Worm (Caenorhabditis elegans) whole organism, young adult: ENCODE measurements around the gene K12H4.7.

Experiments used
- D2030.7 ChIP-seq: fragments of 200-800 bp; sonication (Bioruptor generic); IDR thresholded peaks from 2 replicates; pipeline ENCODE4 v1.3.6; 2022; ENCODE audit warnings: missing genetic modification reagents, missing genetic modification characterization, missing compliant biosample characterization
- F49E8.2 ChIP-seq: sonication (generic microtip); optimal IDR thresholded peaks from 3 replicates; lab custom pipeline; 2017; ENCODE audit warnings: missing genetic modification characterization, mild to moderate bottlenecking, missing compliant biosample characterization, antibody characterized with exemption, moderate library complexity; ENCODE audit not compliant: insufficient read depth
- K11D2.4 ChIP-seq: fragments of 200-800 bp; sonication (Bioruptor generic); IDR thresholded peaks from 2 replicates; pipeline ENCODE4 v1.3.6; 2022; ENCODE audit warnings: missing genetic modification reagents, missing genetic modification characterization, missing compliant biosample characterization
- K12H6.12 ChIP-seq: fragments of 200-800 bp; sonication (Bioruptor generic); optimal IDR thresholded peaks from 2 replicates; lab custom pipeline; 2018; ENCODE audit warnings: mild to moderate bottlenecking, missing genetic modification characterization, missing compliant biosample characterization
- Y53F4B.3 ChIP-seq: fragments of 200-800 bp; sonication (Bioruptor generic); IDR thresholded peaks from 2 replicates; pipeline ENCODE4 v1.3.6; 2022; ENCODE audit warnings: missing genetic modification reagents, missing genetic modification characterization, missing compliant biosample characterization
- Y67H2A.10 ChIP-seq: fragments of 200-800 bp; sonication (Bioruptor generic); conservative IDR thresholded peaks from 2 replicates; pipeline ENCODE4 v1.3.6; 2022; ENCODE audit warnings: missing genetic modification reagents, missing genetic modification characterization, missing compliant biosample characterization
- Y79H2A.3 ChIP-seq: fragments of 200-800 bp; sonication (Bioruptor generic); conservative IDR thresholded peaks from 2 replicates; pipeline ENCODE4 v1.3.6; 2022; ENCODE audit warnings: missing genetic modification reagents, missing genetic modification characterization, missing compliant biosample characterization
- ZK185.1 ChIP-seq: sonication (generic microtip); optimal IDR thresholded peaks from 2 replicates; lab custom pipeline; 2016; ENCODE audit warnings: mild to moderate bottlenecking, missing genetic modification characterization, missing compliant biosample characterization; ENCODE audit not compliant: poor library complexity, severe bottlenecking
- ama-1 ChIP-seq, 3 experiments: fragments of 150-350 bp in 1 of 3; sonication (generic microtip) in 2 of 3; optimal IDR thresholded peaks; 2 replicates each; lab custom pipeline; 2014 to 2018; ENCODE audit warnings: missing biosample characterization in 2 of 3, missing genetic modification characterization in 2 of 3, missing genetic modification reagents in 2 of 3
- aptf-3 ChIP-seq: fragments of 200-800 bp; sonication (Bioruptor generic); IDR thresholded peaks from 2 replicates; pipeline ENCODE4 v1.3.6; 2022; ENCODE audit warnings: missing genetic modification characterization, missing compliant biosample characterization
- athp-1 ChIP-seq: sonication (generic microtip); optimal IDR thresholded peaks from 2 replicates; lab custom pipeline; 2017; ENCODE audit warnings: mild to moderate bottlenecking, missing genetic modification characterization, missing compliant biosample characterization
- attf-3 ChIP-seq: fragments of 200-800 bp; sonication (Bioruptor generic); conservative IDR thresholded peaks from 2 replicates; pipeline ENCODE4 v1.3.6; 2022; ENCODE audit warnings: missing genetic modification reagents, missing genetic modification characterization, missing compliant biosample characterization
- ceh-91 ChIP-seq: fragments of 200-800 bp; sonication (Bioruptor generic); IDR thresholded peaks from 2 replicates; pipeline ENCODE4 v1.3.6; 2022; ENCODE audit warnings: missing genetic modification reagents, missing genetic modification characterization, missing compliant biosample characterization
- dpff-1 ChIP-seq: sonication (generic microtip); optimal IDR thresholded peaks from 2 replicates; lab custom pipeline; 2017; ENCODE audit warnings: mild to moderate bottlenecking, missing genetic modification characterization, missing compliant biosample characterization
- dpl-1 ChIP-seq: fragments of 150-350 bp; optimal IDR thresholded peaks from 2 replicates; lab custom pipeline; 2014; ENCODE audit warnings: missing biosample characterization, missing genetic modification reagents, missing genetic modification characterization
- egl-44 ChIP-seq: fragments of 200-800 bp; sonication (Bioruptor generic); IDR thresholded peaks from 2 replicates; pipeline ENCODE4 v1.3.6; 2022; ENCODE audit warnings: missing genetic modification reagents, missing genetic modification characterization, missing compliant biosample characterization
- egrh-3 ChIP-seq: fragments of 200-800 bp; sonication (Bioruptor generic); IDR thresholded peaks from 2 replicates; pipeline ENCODE4 v1.3.6; 2022; ENCODE audit warnings: missing genetic modification reagents, missing genetic modification characterization, missing compliant biosample characterization
- ekl-4 ChIP-seq: fragments of 200-800 bp; sonication (Bioruptor generic); IDR thresholded peaks from 2 replicates; pipeline ENCODE4 v1.3.6; 2022; ENCODE audit warnings: missing genetic modification reagents, missing genetic modification characterization, missing compliant biosample characterization
- ets-4 ChIP-seq: fragments of 200-800 bp; sonication (Bioruptor generic); optimal IDR thresholded peaks from 2 replicates; lab custom pipeline; 2018; ENCODE audit warnings: mild to moderate bottlenecking, missing genetic modification characterization, missing compliant biosample characterization
- gei-17 ChIP-seq: fragments of 200-800 bp; sonication (Bioruptor generic); optimal IDR thresholded peaks from 2 replicates; lab custom pipeline; 2018; ENCODE audit warnings: mild to moderate bottlenecking, missing genetic modification characterization, missing compliant biosample characterization
- hlh-12 ChIP-seq: sonication (generic microtip); optimal IDR thresholded peaks from 2 replicates; lab custom pipeline; 2016; ENCODE audit warnings: missing genetic modification characterization, missing compliant biosample characterization
- hrde-1 ChIP-seq: sonication (generic microtip); optimal IDR thresholded peaks from 2 replicates; lab custom pipeline; 2016; ENCODE audit warnings: missing genetic modification characterization, mild to moderate bottlenecking, missing compliant biosample characterization, moderate library complexity, missing genotype, missing genetic modification reagents, borderline replicate concordance
- let-526 ChIP-seq: fragments of 200-800 bp; sonication (Bioruptor generic); IDR thresholded peaks from 2 replicates; pipeline ENCODE4 v1.3.6; 2022; ENCODE audit warnings: missing genetic modification reagents, missing genetic modification characterization, missing compliant biosample characterization
- let-607 ChIP-seq, 2 experiments: fragments of 200-800 bp in 1 of 2; sonication (Bioruptor generic) in 1 of 2; sonication (generic microtip) in 1 of 2; optimal IDR thresholded peaks; 2 replicates each; lab custom pipeline; 2016 to 2018; ENCODE audit warnings: mild to moderate bottlenecking in 2 of 2, missing compliant biosample characterization in 2 of 2, missing genetic modification characterization in 2 of 2, moderate library complexity in 2 of 2, missing genotype in 1 of 2
- lin-35 ChIP-seq, 3 experiments: fragments of 150-350 bp in 2 of 3; sonication (generic microtip) in 1 of 3; optimal IDR thresholded peaks; 2 replicates each; lab custom pipeline; 2014 to 2018; ENCODE audit warnings: missing biosample characterization in 3 of 3, missing genetic modification characterization in 3 of 3, missing genetic modification reagents in 3 of 3
- lin-40 ChIP-seq: sonication (generic microtip); optimal IDR thresholded peaks from 2 replicates; lab custom pipeline; 2016; ENCODE audit warnings: missing genetic modification characterization, mild to moderate bottlenecking, missing compliant biosample characterization, missing genotype, missing genetic modification reagents
- lin-54 ChIP-seq: fragments of 200-800 bp; sonication (Bioruptor generic); optimal IDR thresholded peaks from 2 replicates; lab custom pipeline; 2018; ENCODE audit warnings: mild to moderate bottlenecking, missing genetic modification characterization, missing compliant biosample characterization
- lsl-1 ChIP-seq: fragments of 200-800 bp; sonication (Bioruptor generic); optimal IDR thresholded peaks from 2 replicates; lab custom pipeline; 2018; ENCODE audit warnings: mild to moderate bottlenecking, missing genetic modification characterization, moderate library complexity, missing compliant biosample characterization
- mes-4 ChIP-seq: sonication (generic microtip); optimal IDR thresholded peaks from 2 replicates; lab custom pipeline; 2016; ENCODE audit warnings: missing genotype, missing genetic modification characterization, missing compliant biosample characterization
- mxl-1 ChIP-seq: sonication (generic microtip); optimal IDR thresholded peaks from 2 replicates; lab custom pipeline; 2016; ENCODE audit warnings: missing genetic modification characterization, missing compliant biosample characterization
- nfya-1 ChIP-seq: sonication (generic microtip); optimal IDR thresholded peaks from 2 replicates; lab custom pipeline; 2017; ENCODE audit warnings: antibody characterized with exemption, missing compliant biosample characterization, missing genetic modification characterization, borderline replicate concordance; ENCODE audit not compliant: insufficient read depth
- nfyb-1 ChIP-seq: fragments of 200-800 bp; sonication (Bioruptor generic); IDR thresholded peaks from 2 replicates; pipeline ENCODE4 v1.3.6; 2022; ENCODE audit warnings: missing genetic modification reagents, missing genetic modification characterization, missing compliant biosample characterization
- nhr-120 ChIP-seq: fragments of 200-800 bp; sonication (Bioruptor generic); IDR thresholded peaks from 2 replicates; pipeline ENCODE4 v1.3.6; 2022; ENCODE audit warnings: missing genetic modification characterization, missing compliant biosample characterization
- nhr-80 ChIP-seq: sonication (generic microtip); optimal IDR thresholded peaks from 2 replicates; lab custom pipeline; 2016; ENCODE audit warnings: missing genetic modification characterization, missing compliant biosample characterization
- pha-4 ChIP-seq: fragments of 150-350 bp; sonication (generic microtip); optimal IDR thresholded peaks from 2 replicates; lab custom pipeline; 2014; ENCODE audit warnings: missing biosample characterization, missing genetic modification reagents, missing genetic modification characterization
- rcor-1 ChIP-seq: fragments of 200-800 bp; sonication (Bioruptor generic); IDR thresholded peaks from 2 replicates; pipeline ENCODE4 v1.3.6; 2022; ENCODE audit warnings: missing genetic modification reagents, missing genetic modification characterization, missing compliant biosample characterization
- rec-8 ChIP-seq, 2 experiments: sonication (generic microtip); optimal IDR thresholded peaks; 2 replicates each; lab custom pipeline; 2016; ENCODE audit warnings: mild to moderate bottlenecking in 2 of 2, missing genetic modification characterization in 2 of 2, missing genetic modification reagents in 2 of 2, missing genotype in 2 of 2, missing biosample characterization in 1 of 2, missing compliant biosample characterization in 1 of 2, moderate library complexity in 1 of 2
- repo-1 ChIP-seq: sonication (generic microtip); optimal IDR thresholded peaks from 2 replicates; lab custom pipeline; 2017; ENCODE audit warnings: mild to moderate bottlenecking, missing genetic modification characterization, missing compliant biosample characterization
- sea-2 ChIP-seq: fragments of 200-800 bp; sonication (Bioruptor generic); IDR thresholded peaks from 2 replicates; pipeline ENCODE4 v1.3.6; 2022; ENCODE audit warnings: missing genetic modification characterization, missing compliant biosample characterization
- somi-1 ChIP-seq: fragments of 200-800 bp; sonication (Bioruptor generic); optimal IDR thresholded peaks from 2 replicates; lab custom pipeline; 2018; ENCODE audit warnings: mild to moderate bottlenecking, missing genetic modification characterization, missing compliant biosample characterization
- tbp1 ChIP-seq: fragments of 200-800 bp; sonication (Bioruptor generic); optimal IDR thresholded peaks from 2 replicates; lab custom pipeline; 2018; ENCODE audit warnings: mild to moderate bottlenecking, missing genetic modification characterization, missing compliant biosample characterization
- tlf-1 ChIP-seq: fragments of 200-800 bp; sonication (Bioruptor generic); optimal IDR thresholded peaks from 2 replicates; lab custom pipeline; 2018; ENCODE audit warnings: mild to moderate bottlenecking, missing genetic modification characterization, missing compliant biosample characterization
- xnd-1 ChIP-seq: sonication (generic microtip); optimal IDR thresholded peaks from 2 replicates; lab custom pipeline; 2016; ENCODE audit warnings: missing genotype, missing genetic modification reagents, missing genetic modification characterization, missing compliant biosample characterization
- zim-3 ChIP-seq: sonication (generic microtip); optimal IDR thresholded peaks from 2 replicates; lab custom pipeline; 2017; ENCODE audit warnings: mild to moderate bottlenecking, missing genetic modification characterization, moderate library complexity, missing compliant biosample characterization
- ztf-18 ChIP-seq: sonication (generic microtip); optimal IDR thresholded peaks from 2 replicates; lab custom pipeline; 2016; ENCODE audit warnings: missing genotype, mild to moderate bottlenecking, missing genetic modification characterization, missing compliant biosample characterization
- ztf-25 ChIP-seq: fragments of 200-800 bp; sonication (Bioruptor generic); IDR thresholded peaks from 2 replicates; pipeline ENCODE4 v1.3.6; 2022; ENCODE audit warnings: missing genetic modification reagents, missing genetic modification characterization, missing compliant biosample characterization
- ztf-26 ChIP-seq: sonication (generic microtip); optimal IDR thresholded peaks from 2 replicates; lab custom pipeline; 2017; ENCODE audit warnings: missing genetic modification characterization, missing compliant biosample characterization
- ztf-28 ChIP-seq: fragments of 200-800 bp; sonication (Bioruptor generic); IDR thresholded peaks from 2 replicates; pipeline ENCODE4 v1.3.6; 2022; ENCODE audit warnings: missing genetic modification reagents, missing genetic modification characterization, missing compliant biosample characterization

The K12H4.7 gene

DNA sequence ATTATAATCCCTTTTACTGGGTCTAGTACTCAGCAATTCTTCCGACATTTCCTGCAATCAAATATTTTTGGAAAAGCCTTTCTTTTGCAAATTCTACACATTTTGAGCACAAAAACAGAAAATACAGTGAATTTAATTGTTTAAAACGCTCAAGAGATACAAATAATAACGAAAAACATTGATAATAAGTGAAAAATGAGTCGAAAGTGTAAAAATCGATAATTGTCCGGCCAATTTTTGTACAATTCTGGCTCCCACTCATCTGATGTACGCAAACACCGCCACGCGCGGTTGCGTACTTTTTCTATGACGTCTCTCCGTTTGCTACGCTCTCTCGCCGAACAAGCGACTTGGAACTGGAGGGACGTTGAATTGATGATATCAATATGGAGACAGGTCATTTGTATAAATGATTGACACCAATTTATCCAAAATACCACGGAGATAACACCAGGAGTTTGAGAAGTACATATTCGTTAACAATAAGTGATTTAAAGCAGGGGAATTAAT, 30.0 kb downstream of the K12H4.7 start, which contains the start of gene lin-36 (continued):
- peak; percentile 32 for TF ChIP-seq nhr-80 (tag; lab: Kevin White, UChicago)
- no peak for TF ChIP-seq aptf-3
- peak; percentile 74 for TF ChIP-seq lin-54 (GFP tag; lab: Kevin White, UChicago)
- TF ChIP-seq tlf-1 (GFP tag; lab: Kevin White, UChicago): no peak
- TF ChIP-seq tbp1 (GFP tag; lab: Kevin White, UChicago): peak; percentile 47
- TF ChIP-seq repo-1: no peak
- TF ChIP-seq ceh-91 (GFP tag; lab: Robert Waterston, UW): peak; percentile 28; the same call in 1 of the 2 replicates
- no peak for TF ChIP-seq K11D2.4
- no peak for TF ChIP-seq nfyb-1
- TF ChIP-seq lin-40: no peak
- peak; percentile 24 for TF ChIP-seq ZK185.1 (tag; lab: Kevin White, UChicago)
- no peak for TF ChIP-seq lin-35 (GFP tag; optimal IDR thresholded peaks at IDR 0.05; lab: Kevin White, UChicago)
- TF ChIP-seq Y53F4B.3 (GFP tag; lab: Robert Waterston, UW): no peak
- TF ChIP-seq xnd-1 (tag; lab: Kevin White, UChicago): no peak
- no peak; the same call in 1 of the 2 replicates for TF ChIP-seq rcor-1
- TF ChIP-seq zim-3 (tag; lab: Kevin White, UChicago): no peak
- no peak for TF ChIP-seq let-526 (GFP tag; lab: Robert Waterston, UW)
- TF ChIP-seq ama-1 (optimal IDR thresholded peaks at IDR 0.05; lab: Kevin White, UChicago): no peak
- TF ChIP-seq ama-1 (GFP tag; optimal IDR thresholded peaks at IDR 0.05; lab: Kevin White, UChicago): no peak
- no peak for TF ChIP-seq gei-17
- peak; percentile 46; the same call in 1 of the 2 replicates for TF ChIP-seq ekl-4 (GFP tag; lab: Robert Waterston, UW)
- TF ChIP-seq F49E8.2 (tag; lab: Kevin White, UChicago): no peak
- no peak for TF ChIP-seq somi-1 (GFP tag; lab: Kevin White, UChicago)
- no peak for TF ChIP-seq ztf-25 (GFP tag; lab: Robert Waterston, UW)
- no peak for TF ChIP-seq nfya-1
- TF ChIP-seq D2030.7 (GFP tag; lab: Robert Waterston, UW): no peak
- TF ChIP-seq Y79H2A.3 (GFP tag; lab: Robert Waterston, UW): no peak
- no peak for TF ChIP-seq egl-44 (GFP tag; lab: Robert Waterston, UW)
- TF ChIP-seq egrh-3 (GFP tag; lab: Robert Waterston, UW): no peak
- TF ChIP-seq let-607 (tag; optimal IDR thresholded peaks at IDR 0.05; lab: Kevin White, UChicago): peak; percentile 59 to 63
- TF ChIP-seq ztf-18: peak; percentile 71
- no peak for TF ChIP-seq ztf-28
- TF ChIP-seq pha-4 (tag; lab: Kevin White, UChicago): peak; percentile 43
- no peak for TF ChIP-seq Y67H2A.10 (GFP tag; lab: Robert Waterston, UW)
- TF ChIP-seq lsl-1: peak; percentile 29
- TF ChIP-seq rec-8 (tag; optimal IDR thresholded peaks at IDR 0.05; lab: Kevin White, UChicago): no peak
- peak; percentile 25 for TF ChIP-seq K12H6.12
- no peak for TF ChIP-seq hlh-12 (tag; lab: Kevin White, UChicago)
- no peak for TF ChIP-seq ets-4 (GFP tag; lab: Kevin White, UChicago)
- no peak for TF ChIP-seq sea-2 (GFP tag; lab: Robert Waterston, UW)
- TF ChIP-seq mxl-1 (tag; lab: Kevin White, UChicago): no peak
- TF ChIP-seq dpff-1 (tag; lab: Kevin White, UChicago): no peak
- no peak for TF ChIP-seq ztf-26 (tag; lab: Kevin White, UChicago)
- TF ChIP-seq hrde-1 (tag; lab: Kevin White, UChicago): no peak
- TF ChIP-seq mes-4 (tag; lab: Kevin White, UChicago): no peak
- peak; percentile 61 for TF ChIP-seq dpl-1 (GFP tag; lab: Kevin White, UChicago)
- TF ChIP-seq nhr-120 (GFP tag; lab: Robert Waterston, UW): no peak
- 0 out of 2 replicates have a peak, but pooled peaks have one; percentile 39 for TF ChIP-seq attf-3
- no peak for TF ChIP-seq athp-1
